Fruit fly (Drosophila melanogaster): ENCODE measurements around the gene fy.

The fy gene

DNA sequence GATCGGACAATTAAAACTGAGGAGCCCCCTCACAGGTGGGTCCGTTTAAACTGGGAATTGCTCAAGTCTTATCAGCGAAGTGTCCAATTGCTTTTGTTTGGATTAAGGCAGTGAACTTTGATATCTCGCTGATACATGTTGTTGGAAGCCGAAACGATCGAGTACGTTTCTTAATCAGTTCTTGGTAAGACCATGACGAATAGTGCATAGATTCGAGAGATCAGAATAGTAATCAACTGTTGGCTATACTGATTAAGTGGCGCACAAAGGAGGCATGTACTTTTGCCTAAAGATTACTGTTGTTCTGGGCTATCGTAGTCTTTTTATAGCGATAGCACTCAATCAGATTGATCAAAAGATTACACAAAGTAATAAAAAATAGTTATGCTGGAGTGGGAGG lies 48.4 kb upstream of the fy start (continued):
- TF ChIP-seq Ssrp (tag; optimal IDR thresholded peaks at IDR 0.05) (no peak), CG42726 (GFP tag; IDR thresholded peaks at IDR 0.05; ENCODE audit: partially characterized antibody) (no peak), exex (tag; optimal IDR thresholded peaks at IDR 0.05) (peak; percentile 98), ftz-f1 (GFP tag; optimal IDR thresholded peaks at IDR 0.05) (no peak), grn (GFP tag; optimal IDR thresholded peaks at IDR 0.05) (peak; percentile 100), CG12744 (GFP tag; optimal IDR thresholded peaks at IDR 0.05) (no peak), HLH3B (GFP tag; IDR thresholded peaks at IDR 0.05) (no peak), chinmo (GFP tag; IDR thresholded peaks at IDR 0.05; ENCODE audit: partially characterized antibody) (0 out of 4 replicates have a peak, but pooled peaks have one; percentile 63), Lim3 (GFP tag; IDR thresholded peaks at IDR 0.05) (no peak; the same call in 1 of the 2 replicates), CG12769 (tag; optimal IDR thresholded peaks at IDR 0.05) (no peak), jigr1 (GFP tag; IDR thresholded peaks at IDR 0.05) (no peak), Dp (GFP tag; optimal IDR thresholded peaks at IDR 0.05) (no peak), HmgZ (tag; optimal IDR thresholded peaks at IDR 0.05) (peak; percentile 6), CG10959 (GFP tag; IDR thresholded peaks at IDR 0.05) (no peak), ems (GFP tag; optimal IDR thresholded peaks at IDR 0.05) (no peak), wor (GFP tag; IDR thresholded peaks at IDR 0.05) (no peak), Doc2 (GFP tag; IDR thresholded peaks at IDR 0.05) (no peak), mam (GFP tag; optimal IDR thresholded peaks at IDR 0.05) (no peak), CG10267 (tag; optimal IDR thresholded peaks at IDR 0.05) (no peak), ham (GFP tag; IDR thresholded peaks at IDR 0.05) (no peak), CG33557 (GFP tag; optimal IDR thresholded peaks at IDR 0.05) (no peak), org-1 (GFP tag; optimal IDR thresholded peaks at IDR 0.05) (no peak), CG9876 (GFP tag; optimal IDR thresholded peaks at IDR 0.05) (no peak), Atf6 (GFP tag; IDR thresholded peaks at IDR 0.05) (0 out of 2 replicates have a peak, but pooled peaks have one; percentile 29), HLHmδ (GFP tag; optimal IDR thresholded peaks at IDR 0.05) (no peak), cas (GFP tag; IDR thresholded peaks at IDR 0.05) (no peak), CG15696 (tag; optimal IDR thresholded peaks at IDR 0.05) (no peak), CG6813 (GFP tag; optimal IDR thresholded peaks at IDR 0.05) (peak; percentile 7), Vsx1 (GFP tag; optimal IDR thresholded peaks at IDR 0.05) (no peak), CG13624 (GFP tag; optimal IDR thresholded peaks at IDR 0.05) (no peak), CG4820 (GFP tag; optimal IDR thresholded peaks at IDR 0.05) (no peak), stc (GFP tag; IDR thresholded peaks at IDR 0.05) (0 out of 2 replicates have a peak, but pooled peaks have one; percentile 6), CG11247 (GFP tag; IDR thresholded peaks at IDR 0.05) (no peak), sug (tag; optimal IDR thresholded peaks at IDR 0.05) (peak; percentile 99), D19A (tag; optimal IDR thresholded peaks at IDR 0.05) (no peak), Mrtf (GFP tag; IDR thresholded peaks at IDR 0.05) (no peak), CG13123 (GFP tag; optimal IDR thresholded peaks at IDR 0.05) (no peak)

DNA sequence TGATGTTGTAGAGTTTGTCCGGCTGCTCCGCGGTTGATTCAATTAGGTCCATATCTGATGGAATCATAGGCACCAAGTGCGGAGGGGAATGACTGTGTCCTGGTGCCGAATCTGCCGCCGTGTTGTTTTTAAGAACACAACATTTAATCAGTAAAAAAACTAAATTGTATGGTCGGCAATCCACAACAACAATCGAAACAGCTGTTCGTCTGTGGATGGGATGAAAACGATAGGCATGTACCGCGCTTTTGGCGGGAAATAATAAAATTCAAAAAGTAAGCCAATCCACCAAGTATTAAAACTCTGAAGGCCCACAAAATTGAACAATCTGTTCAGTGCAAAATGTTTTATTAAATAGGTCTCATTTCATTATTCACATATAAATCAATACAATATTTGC lies 46.3 kb upstream of the fy start, which contains the start of gene Aasdh:
Gene Aasdh (minus strand): TSS at position 219 of the 400 bp plus-strand sequence.
- TF ChIP-seq CG17912 (GFP tag; optimal IDR thresholded peaks at IDR 0.05) (no peak), gro (GFP tag; optimal IDR thresholded peaks at IDR 0.05) (no peak), slbo (GFP tag; IDR thresholded peaks at IDR 0.05) (no peak), Scr (GFP tag; IDR thresholded peaks at IDR 0.05; ENCODE audit: partially characterized antibody) (peak; percentile 34; the same call in 1 of the 2 replicates), CG10267 (tag; optimal IDR thresholded peaks at IDR 0.05) (no peak), CG16779 (GFP tag; IDR thresholded peaks at IDR 0.05) (no peak), MBD-R2 (GFP tag; IDR thresholded peaks at IDR 0.05) (peak; percentile 77), H15 (GFP tag; IDR thresholded peaks at IDR 0.05) (no peak), Lim3 (GFP tag; IDR thresholded peaks at IDR 0.05) (no peak), CG2116 (GFP tag; optimal IDR thresholded peaks at IDR 0.05) (peak; percentile 57), Hr39 (optimal IDR thresholded peaks at IDR 0.05) (no peak), CG8359 (GFP tag; optimal IDR thresholded peaks at IDR 0.05; ENCODE audit: borderline replicate concordance) (no peak), trem (tag; optimal IDR thresholded peaks at IDR 0.05) (no peak), CG14860 (GFP tag; IDR thresholded peaks at IDR 0.05; ENCODE audit: partially characterized antibody) (no peak), chinmo (GFP tag; IDR thresholded peaks at IDR 0.05; ENCODE audit: partially characterized antibody) (0 out of 4 replicates have a peak, but pooled peaks have one; percentile 27), yki (optimal IDR thresholded peaks at IDR 0.05) (no peak), unc-4 (GFP tag; IDR thresholded peaks at IDR 0.05; ENCODE audit: partially characterized antibody) (peak; percentile 43; the same call in 1 of the 2 replicates), unpg (GFP tag; optimal IDR thresholded peaks at IDR 0.05) (no peak), Chrac-16 (GFP tag; optimal IDR thresholded peaks at IDR 0.05) (no peak)
